Fruit fly (Drosophila melanogaster): Measurements from ENCODE around the gene nkd.

The nkd gene

DNA sequence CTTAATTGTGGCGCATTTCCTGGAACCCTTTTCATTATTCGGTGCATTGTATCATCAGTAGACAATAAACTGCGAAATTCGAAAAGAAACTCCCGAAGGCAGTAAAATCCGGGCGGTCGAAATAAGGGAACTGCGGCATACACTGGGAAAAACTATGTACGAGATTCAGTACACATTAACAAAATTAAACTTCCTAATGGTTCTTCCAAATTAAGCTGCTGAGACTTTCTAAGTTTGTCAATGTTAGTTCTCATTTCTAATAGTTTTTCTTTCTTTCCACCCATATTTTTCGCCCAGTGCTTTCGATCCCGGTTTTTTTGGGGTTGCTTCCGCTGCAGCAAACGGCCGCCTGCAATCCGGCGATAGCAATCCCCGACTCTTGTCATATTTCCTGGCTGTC, 20.4 kb downstream of the nkd start (continued):
- TF ChIP-seq Elba2 (GFP tag; optimal IDR thresholded peaks at IDR 0.05): no peak
- no peak for TF ChIP-seq CG10565 (GFP tag; optimal IDR thresholded peaks at IDR 0.05)
- TF ChIP-seq tio (GFP tag; optimal IDR thresholded peaks at IDR 0.05): peak; percentile 56
- TF ChIP-seq CG15269 (tag; optimal IDR thresholded peaks at IDR 0.05): peak; percentile 75
- peak; percentile 66 for TF ChIP-seq lilli (GFP tag; optimal IDR thresholded peaks at IDR 0.05)
- TF ChIP-seq nau (GFP tag; optimal IDR thresholded peaks at IDR 0.05): peak; percentile 38
- TF ChIP-seq CG32532 (GFP tag; IDR thresholded peaks at IDR 0.05): peak; percentile 74; the same call in 1 of the 2 replicates
- peak; percentile 64 for TF ChIP-seq jing (GFP tag; optimal IDR thresholded peaks at IDR 0.05)
- TF ChIP-seq disco-r (GFP tag; optimal IDR thresholded peaks at IDR 0.05): peak; percentile 2
- peak; percentile 61 for TF ChIP-seq caup (GFP tag; optimal IDR thresholded peaks at IDR 0.05; ENCODE audit: severe bottlenecking)
- TF ChIP-seq Bdp1 (GFP tag; optimal IDR thresholded peaks at IDR 0.05): peak; percentile 66
- peak in 1 of 2 experiments; percentile 30 for TF ChIP-seq crp (GFP tag; optimal IDR thresholded peaks at IDR 0.05)
- peak; percentile 87 for TF ChIP-seq ttk (GFP tag; IDR thresholded peaks at IDR 0.05)
- TF ChIP-seq CG2678 (tag; optimal IDR thresholded peaks at IDR 0.05): peak; percentile 83
- TF ChIP-seq gem (tag; optimal IDR thresholded peaks at IDR 0.05): peak; percentile 79
- TF ChIP-seq GATAe (GFP tag; conservative IDR thresholded peaks at IDR 0.05): no peak
- TF ChIP-seq yki (optimal IDR thresholded peaks at IDR 0.05): no peak
- no peak for TF ChIP-seq pan (optimal IDR thresholded peaks at IDR 0.05)
- peak in 1 of 2 experiments; percentile 84 for TF ChIP-seq pan (GFP tag; optimal IDR thresholded peaks at IDR 0.05 in 1 of 2, IDR thresholded peaks at IDR 0.05 in 1 of 2)
- TF ChIP-seq CG7963 (GFP tag; IDR thresholded peaks at IDR 0.05; ENCODE audit: partially characterized antibody): no peak
- no peak for TF ChIP-seq CG2129 (GFP tag; IDR thresholded peaks at IDR 0.05; ENCODE audit: partially characterized antibody)
- no peak for TF ChIP-seq corto (GFP tag; optimal IDR thresholded peaks at IDR 0.05)
- TF ChIP-seq CG12236 (GFP tag; optimal IDR thresholded peaks at IDR 0.05): peak; percentile 53
- TF ChIP-seq pita (GFP tag; optimal IDR thresholded peaks at IDR 0.05): no peak
- peak; percentile 62 for TF ChIP-seq eyg (GFP tag; optimal IDR thresholded peaks at IDR 0.05)
- peak; percentile 15 for TF ChIP-seq sd (tag; optimal IDR thresholded peaks at IDR 0.05)
- peak; percentile 82 for TF ChIP-seq Mrtf (GFP tag; IDR thresholded peaks at IDR 0.05)
- peak; percentile 70; the same call in 2 of the 3 replicates for TF ChIP-seq CG2199 (GFP tag; IDR thresholded peaks at IDR 0.05)
- no peak for TF ChIP-seq h (optimal IDR thresholded peaks at IDR 0.05)
- peak in 1 of 3 experiments; percentile 83 for TF ChIP-seq lola (GFP tag; optimal IDR thresholded peaks at IDR 0.05)
- peak; percentile 85 for TF ChIP-seq Sox102F (GFP tag; optimal IDR thresholded peaks at IDR 0.05)
- TF ChIP-seq CG6254 (GFP tag; optimal IDR thresholded peaks at IDR 0.05): peak; percentile 83
- TF ChIP-seq CG14860 (GFP tag; IDR thresholded peaks at IDR 0.05; ENCODE audit: partially characterized antibody): no peak
- TF ChIP-seq gfzf (GFP tag; optimal IDR thresholded peaks at IDR 0.05): no peak
- TF ChIP-seq Ada2b (GFP tag; IDR thresholded peaks at IDR 0.05): no peak
- TF ChIP-seq CG8478 (optimal IDR thresholded peaks at IDR 0.05): no peak
- no peak for TF ChIP-seq Dll (GFP tag; IDR thresholded peaks at IDR 0.05; ENCODE audit: partially characterized antibody)
- TF ChIP-seq Mes4 (GFP tag; optimal IDR thresholded peaks at IDR 0.05): peak; percentile 83
- peak; percentile 32 for TF ChIP-seq CG1792 (GFP tag; optimal IDR thresholded peaks at IDR 0.05)
- no peak for TF ChIP-seq inv (GFP tag; IDR thresholded peaks at IDR 0.05; ENCODE audit: partially characterized antibody)
- TF ChIP-seq CG7745 (tag; optimal IDR thresholded peaks at IDR 0.05): no peak
- TF ChIP-seq CG14667 (GFP tag; IDR thresholded peaks at IDR 0.05): peak; percentile 65; the same call in 1 of the 2 replicates
- TF ChIP-seq CG4617 (GFP tag; optimal IDR thresholded peaks at IDR 0.05; ENCODE audit: borderline replicate concordance): peak; percentile 33
- TF ChIP-seq stwl (tag; optimal IDR thresholded peaks at IDR 0.05): no peak
- TF ChIP-seq fru (optimal IDR thresholded peaks at IDR 0.05): no peak
- no peak for TF ChIP-seq salm (tag; optimal IDR thresholded peaks at IDR 0.05)
- TF ChIP-seq Chrac-16 (GFP tag; optimal IDR thresholded peaks at IDR 0.05): peak; percentile 76
- TF ChIP-seq zen2 (GFP tag; IDR thresholded peaks at IDR 0.05; ENCODE audit: partially characterized antibody): no peak
- TF ChIP-seq CG17328 (GFP tag; IDR thresholded peaks at IDR 0.05): peak; percentile 87
- no peak for TF ChIP-seq Dbx (GFP tag; IDR thresholded peaks at IDR 0.05)
- no peak for TF ChIP-seq schlank (tag; optimal IDR thresholded peaks at IDR 0.05)
